Worm (Caenorhabditis elegans) whole organism, L3 larva: ENCODE data around the gene syg-1.

Experiments
- ZK546.5 ChIP-seq: sonication (generic microtip); optimal IDR thresholded peaks from 2 replicates; lab custom pipeline; 2017; ENCODE audit warnings: missing biosample characterization, missing genetic modification characterization
- aly-2 ChIP-seq: fragments of 150-350 bp; optimal IDR thresholded peaks from 2 replicates; lab custom pipeline; 2014; ENCODE audit warnings: missing biosample characterization, missing genetic modification characterization
- ama-1 ChIP-seq: fragments of 150-350 bp; optimal IDR thresholded peaks from 2 replicates; lab custom pipeline; 2018
- ceh-28 ChIP-seq: fragments of 150-350 bp; optimal IDR thresholded peaks from 2 replicates; lab custom pipeline; 2014; ENCODE audit warnings: missing biosample characterization, missing genetic modification reagents, missing genetic modification characterization
- ceh-82 ChIP-seq: fragments of 150-350 bp; optimal IDR thresholded peaks from 2 replicates; lab custom pipeline; 2014; ENCODE audit warnings: missing biosample characterization, missing genetic modification characterization
- ceh-9 ChIP-seq: sonication (generic microtip); optimal IDR thresholded peaks from 2 replicates; lab custom pipeline; 2018; ENCODE audit warnings: missing biosample characterization, missing genetic modification characterization
- daf-12 ChIP-seq: fragments of 150-350 bp; optimal IDR thresholded peaks from 2 replicates; lab custom pipeline; 2014; ENCODE audit warnings: missing biosample characterization, missing genetic modification reagents, missing genetic modification characterization
- egl-27 ChIP-seq: sonication (generic microtip); optimal IDR thresholded peaks from 4 replicates; lab custom pipeline; 2017; ENCODE audit warnings: missing biosample characterization, missing genetic modification reagents, missing genetic modification characterization
- egl-5 ChIP-seq: fragments of 150-350 bp; optimal IDR thresholded peaks from 2 replicates; lab custom pipeline; 2017; ENCODE audit warnings: missing biosample characterization, missing genetic modification reagents, missing genetic modification characterization, inconsistent platforms
- elt-2 ChIP-seq: sonication (generic microtip); optimal IDR thresholded peaks from 2 replicates; lab custom pipeline; 2016; ENCODE audit warnings: missing genetic modification reagents, mild to moderate bottlenecking, missing genetic modification characterization, missing compliant biosample characterization
- elt-3 ChIP-seq, 3 experiments: fragments of 150-350 bp in 1 of 3; sonication (generic microtip) in 2 of 3; optimal IDR thresholded peaks; 2 replicates in 2 of 3; 4 replicates in 1 of 3; lab custom pipeline; 2014 to 2017; ENCODE audit warnings: missing biosample characterization in 3 of 3, missing genetic modification characterization in 3 of 3
- eor-1 ChIP-seq, 2 experiments: fragments of 150-350 bp; optimal IDR thresholded peaks; 2 replicates each; lab custom pipeline; 2014 to 2018; ENCODE audit warnings: missing biosample characterization in 2 of 2, missing genetic modification characterization in 2 of 2
- fkh-2 ChIP-seq: fragments of 150-350 bp; optimal IDR thresholded peaks from 2 replicates; lab custom pipeline; 2014; ENCODE audit warnings: missing biosample characterization, missing genetic modification reagents, missing genetic modification characterization
- hmg-11 ChIP-seq: sonication (generic microtip); optimal IDR thresholded peaks from 2 replicates; lab custom pipeline; 2016; ENCODE audit warnings: missing genetic modification characterization, missing compliant biosample characterization
- lin-15B ChIP-seq: fragments of 150-350 bp; optimal IDR thresholded peaks from 2 replicates; lab custom pipeline; 2014; ENCODE audit warnings: missing biosample characterization, missing genetic modification characterization
- lin-39 ChIP-seq: fragments of 150-350 bp; optimal IDR thresholded peaks from 2 replicates; lab custom pipeline; 2018; ENCODE audit warnings: missing biosample characterization, missing genetic modification reagents, missing genetic modification characterization
- lsy-12 ChIP-seq: sonication (generic microtip); optimal IDR thresholded peaks from 2 replicates; lab custom pipeline; 2016; ENCODE audit warnings: mild to moderate bottlenecking, missing genetic modification characterization, missing compliant biosample characterization
- mml-1 ChIP-seq: fragments of 150-350 bp; sonication (generic microtip); optimal IDR thresholded peaks from 3 replicates; lab custom pipeline; 2014; ENCODE audit warnings: missing biosample characterization, missing genetic modification characterization
- nfya-1 ChIP-seq: sonication (generic microtip); optimal IDR thresholded peaks from 2 replicates; lab custom pipeline; 2017; ENCODE audit warnings: missing genetic modification characterization, mild to moderate bottlenecking, missing compliant biosample characterization, antibody characterized with exemption, moderate library complexity; ENCODE audit not compliant: insufficient read depth
- nhr-11 ChIP-seq: fragments of 150-350 bp; optimal IDR thresholded peaks from 2 replicates; lab custom pipeline; 2014; ENCODE audit warnings: missing biosample characterization, missing genetic modification characterization
- nhr-12 ChIP-seq: fragments of 150-350 bp; optimal IDR thresholded peaks from 2 replicates; lab custom pipeline; 2014; ENCODE audit warnings: missing biosample characterization, missing genetic modification characterization
- nhr-237 ChIP-seq: fragments of 150-350 bp; optimal IDR thresholded peaks from 2 replicates; lab custom pipeline; 2014; ENCODE audit warnings: missing biosample characterization, missing genetic modification characterization
- nhr-25 ChIP-seq: sonication (generic microtip); optimal IDR thresholded peaks from 2 replicates; lab custom pipeline; 2017; ENCODE audit warnings: missing biosample characterization, missing genetic modification characterization
- nhr-28 ChIP-seq: fragments of 150-350 bp; optimal IDR thresholded peaks from 2 replicates; lab custom pipeline; 2014; ENCODE audit warnings: missing biosample characterization, missing genetic modification characterization
- nhr-43 ChIP-seq: sonication (generic microtip); optimal IDR thresholded peaks from 2 replicates; lab custom pipeline; 2016; ENCODE audit warnings: mild to moderate bottlenecking, missing genetic modification characterization, missing compliant biosample characterization; ENCODE audit not compliant: poor library complexity, severe bottlenecking
- nhr-77 ChIP-seq: fragments of 150-350 bp; optimal IDR thresholded peaks from 2 replicates; lab custom pipeline; 2014; ENCODE audit warnings: missing biosample characterization, missing genetic modification characterization
- pha-4 ChIP-seq: fragments of 150-350 bp; optimal IDR thresholded peaks from 2 replicates; lab custom pipeline; 2014; ENCODE audit warnings: missing biosample characterization, missing genetic modification reagents, missing genetic modification characterization
- pqm-1 ChIP-seq: fragments of 150-350 bp; optimal IDR thresholded peaks from 2 replicates; lab custom pipeline; 2017; ENCODE audit warnings: missing biosample characterization, missing genetic modification characterization, inconsistent platforms
- skn-1 ChIP-seq: fragments of 150-350 bp; optimal IDR thresholded peaks from 2 replicates; lab custom pipeline; 2014; ENCODE audit warnings: missing biosample characterization, missing genetic modification characterization
- snpc-4 ChIP-seq: fragments of 150-350 bp; optimal IDR thresholded peaks from 2 replicates; lab custom pipeline; 2014; ENCODE audit warnings: missing biosample characterization, missing genetic modification characterization
- tbx-2 ChIP-seq: sonication (generic microtip); optimal IDR thresholded peaks from 2 replicates; lab custom pipeline; 2016; ENCODE audit warnings: mild to moderate bottlenecking, missing genetic modification characterization, missing compliant biosample characterization
- unc-62 ChIP-seq: fragments of 150-350 bp; sonication (generic microtip); optimal IDR thresholded peaks from 4 replicates; lab custom pipeline; 2014; ENCODE audit warnings: missing biosample characterization, missing genetic modification reagents, missing genetic modification characterization
- ztf-4 ChIP-seq: fragments of 150-350 bp; optimal IDR thresholded peaks from 2 replicates; lab custom pipeline; 2014; ENCODE audit warnings: missing biosample characterization, missing genetic modification characterization

Gene syg-1

ce11 chrX:2536246-2536772 lies 21.2 kb upstream of the syg-1 start (continued):
- TF ChIP-seq lin-39 (tag; lab: Kevin White, UChicago) (peak; percentile 97), pha-4 (tag; lab: Kevin White, UChicago) (peak; percentile 95), eor-1 (tag; optimal IDR thresholded peaks at IDR 0.05; lab: Kevin White, UChicago) (no peak), unc-62 (GFP tag; lab: Kevin White, UChicago) (peak; percentile 52), tbx-2 (peak; percentile 54), ceh-9 (tag; lab: Kevin White, UChicago) (no peak), hmg-11 (tag; lab: Kevin White, UChicago) (peak; percentile 66), ztf-4 (tag; lab: Kevin White, UChicago) (no peak), ama-1 (lab: Kevin White, UChicago) (no peak), nhr-43 (no peak), lsy-12 (tag; lab: Kevin White, UChicago) (peak; percentile 12), nhr-11 (tag; lab: Kevin White, UChicago) (peak; percentile 73), elt-3 (tag; optimal IDR thresholded peaks at IDR 0.05; lab: Kevin White, UChicago) (no peak), nhr-12 (tag; lab: Kevin White, UChicago) (no peak), nhr-237 (tag; lab: Kevin White, UChicago) (no peak), mml-1 (tag; lab: Kevin White, UChicago) (no peak), fkh-2 (tag; lab: Kevin White, UChicago) (no peak), egl-27 (tag; lab: Kevin White, UChicago) (peak; percentile 65), egl-5 (peak; percentile 70)
- TF ChIP-seq, all 47 proteins: peak for 21

DNA sequence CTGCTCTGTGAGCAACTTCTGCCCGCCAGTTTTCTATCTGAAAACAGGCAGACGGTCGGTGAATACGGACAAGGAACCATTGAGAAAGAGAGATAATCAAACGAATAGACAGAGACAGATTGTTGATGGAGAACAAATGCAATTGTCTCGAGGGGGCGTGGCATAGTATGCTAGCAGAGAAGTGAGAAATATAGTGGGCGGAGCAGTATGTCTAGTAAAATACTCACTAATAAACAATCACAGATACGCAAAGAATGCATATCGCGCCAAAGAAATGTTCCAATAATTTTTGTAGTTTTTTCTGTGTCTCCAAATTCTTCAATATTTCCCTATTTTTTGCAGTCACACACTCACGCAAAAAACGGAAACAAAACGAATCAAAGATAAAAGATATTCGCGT lies 17.2 kb upstream of the syg-1 start, which contains the start of gene tbc-12:
TSS of gene tbc-12 (minus strand) at position 101 of the 400 bp plus-strand sequence.
- TF ChIP-seq ceh-82 = no peak
- TF ChIP-seq egl-5 = no peak
- TF ChIP-seq hmg-11 (tag; lab: Kevin White, UChicago) = no peak
- TF ChIP-seq eor-1 (tag; optimal IDR thresholded peaks at IDR 0.05; lab: Kevin White, UChicago) = no peak
- no peak for TF ChIP-seq ZK546.5
- TF ChIP-seq nhr-28 = no peak
- TF ChIP-seq lsy-12 (tag; lab: Kevin White, UChicago) = no peak
- TF ChIP-seq nhr-25 (tag; lab: Kevin White, UChicago) = no peak
- TF ChIP-seq lin-15B (tag; lab: Kevin White, UChicago) = no peak
- no peak for TF ChIP-seq fkh-2 (tag; lab: Kevin White, UChicago)

ce11 chrX:2531276-2531675 lies 16.2 kb upstream of the syg-1 start:
- TF ChIP-seq pqm-1 (tag; lab: Kevin White, UChicago) = peak; percentile 34
- peak; percentile 26 for TF ChIP-seq nhr-25 (tag; lab: Kevin White, UChicago)
- peak; percentile 0 for TF ChIP-seq lsy-12 (tag; lab: Kevin White, UChicago)
- TF ChIP-seq elt-2 = peak; percentile 54
- TF ChIP-seq daf-12 (tag; lab: Kevin White, UChicago) = no peak
- TF ChIP-seq egl-27 (tag; lab: Kevin White, UChicago) = no peak
- peak; percentile 55 for TF ChIP-seq nhr-43
- no peak for TF ChIP-seq hmg-11 (tag; lab: Kevin White, UChicago)
- TF ChIP-seq nfya-1 (tag; lab: Kevin White, UChicago) = peak; percentile 16
- peak; percentile 14 for TF ChIP-seq pha-4 (tag; lab: Kevin White, UChicago)
- no peak for TF ChIP-seq unc-62 (GFP tag; lab: Kevin White, UChicago)
- TF ChIP-seq, all 47 proteins: peak for 7

- TF ChIP-seq snpc-4 = no peak
- TF ChIP-seq skn-1 (tag; lab: Kevin White, UChicago) = peak; percentile 19
- TF ChIP-seq pha-4 (tag; lab: Kevin White, UChicago) = peak; percentile 33
- TF ChIP-seq egl-27 (tag; lab: Kevin White, UChicago) = no peak
- TF ChIP-seq hmg-11 (tag; lab: Kevin White, UChicago) = peak; percentile 77
- no peak for TF ChIP-seq lsy-12 (tag; lab: Kevin White, UChicago)
- TF ChIP-seq ceh-82 = no peak
- TF ChIP-seq unc-62 (GFP tag; lab: Kevin White, UChicago) = no peak
- peak; percentile 13 for TF ChIP-seq elt-2
- TF ChIP-seq aly-2 (tag; lab: Kevin White, UChicago) = no peak
- TF ChIP-seq mml-1 (tag; lab: Kevin White, UChicago) = no peak
- peak; percentile 2 for TF ChIP-seq ztf-4 (tag; lab: Kevin White, UChicago)
- TF ChIP-seq nfya-1 (tag; lab: Kevin White, UChicago) = peak; percentile 52
- no peak for TF ChIP-seq lin-15B (tag; lab: Kevin White, UChicago)
- TF ChIP-seq nhr-77 (tag; lab: Kevin White, UChicago) = no peak
- TF ChIP-seq ceh-28 (tag; lab: Kevin White, UChicago) = no peak
- TF ChIP-seq nhr-43 = peak; percentile 9
- TF ChIP-seq ceh-9 (tag; lab: Kevin White, UChicago) = no peak
These were observed 12.8 kb upstream of the syg-1 start for ce11 chrX:2527877-2528276.
